Fruit fly (Drosophila melanogaster): ENCODE results near the gene CG15824.

dm6 chr2L:827516-828362 is 57.2 kb downstream of the CG15824 start:
- TF ChIP-seq Myc (optimal IDR thresholded peaks at IDR 0.05), result no peak
- no peak for TF ChIP-seq sage (GFP tag; optimal IDR thresholded peaks at IDR 0.05)
- TF ChIP-seq N (GFP tag; optimal IDR thresholded peaks at IDR 0.05), result no peak
- TF ChIP-seq h (GFP tag; optimal IDR thresholded peaks at IDR 0.05), result peak; percentile 24
- TF ChIP-seq brk (GFP tag; optimal IDR thresholded peaks at IDR 0.05), result no peak
- peak; percentile 26 for TF ChIP-seq OdsH (GFP tag; optimal IDR thresholded peaks at IDR 0.05)
- no peak for TF ChIP-seq fru (GFP tag; optimal IDR thresholded peaks at IDR 0.05)
- peak; percentile 18 for TF ChIP-seq psq (GFP tag; optimal IDR thresholded peaks at IDR 0.05)
- TF ChIP-seq usp (GFP tag; optimal IDR thresholded peaks at IDR 0.05), result no peak

Data from whole organism, wandering third instar larva.